Worm (Caenorhabditis elegans) whole organism, L1 larva: ENCODE results near the gene Y71H2B.5.

Experiments
- C16A3.4 ChIP-seq: fragments of 150-350 bp; optimal IDR thresholded peaks from 2 replicates; lab custom pipeline; 2014; ENCODE audit warnings: missing biosample characterization, missing genetic modification characterization
- C34B4.2 ChIP-seq: sonication (generic microtip); optimal IDR thresholded peaks from 2 replicates; lab custom pipeline; 2017; ENCODE audit warnings: mild to moderate bottlenecking, missing genetic modification characterization, missing compliant biosample characterization
- Y116A8C.19 ChIP-seq: sonication (generic microtip); optimal IDR thresholded peaks from 2 replicates; lab custom pipeline; 2016; ENCODE audit warnings: missing compliant biosample characterization, missing genetic modification characterization, borderline replicate concordance
- aha-1 ChIP-seq: fragments of 150-350 bp; optimal IDR thresholded peaks from 2 replicates; lab custom pipeline; 2014; ENCODE audit warnings: missing biosample characterization, missing genetic modification characterization
- alr-1 ChIP-seq: fragments of 200-800 bp; sonication (Bioruptor generic); optimal IDR thresholded peaks from 2 replicates; lab custom pipeline; 2018; ENCODE audit warnings: borderline replicate concordance, mild to moderate bottlenecking, missing genetic modification characterization, missing compliant biosample characterization
- aly-2 ChIP-seq: fragments of 150-350 bp; optimal IDR thresholded peaks from 2 replicates; lab custom pipeline; 2014; ENCODE audit warnings: missing biosample characterization, missing genetic modification characterization
- ceh-8 ChIP-seq: fragments of 200-800 bp; sonication (Bioruptor generic); optimal IDR thresholded peaks from 2 replicates; lab custom pipeline; 2018; ENCODE audit warnings: mild to moderate bottlenecking, missing genetic modification characterization, moderate library complexity, missing compliant biosample characterization
- ceh-82 ChIP-seq, 3 experiments: fragments of 150-350 bp in 1 of 3; sonication (generic microtip) in 2 of 3; optimal IDR thresholded peaks; 2 replicates each; lab custom pipeline; 2014 to 2017; ENCODE audit warnings: missing biosample characterization in 3 of 3, missing genetic modification characterization in 3 of 3
- ceh-88 ChIP-seq: fragments of 200-800 bp; sonication (Bioruptor generic); IDR thresholded peaks from 2 replicates; pipeline ENCODE4 v1.3.6; 2022; ENCODE audit warnings: missing genetic modification characterization, missing compliant biosample characterization
- ceh-90 ChIP-seq: sonication (generic microtip); optimal IDR thresholded peaks from 2 replicates; lab custom pipeline; 2016; ENCODE audit warnings: missing genetic modification characterization, missing compliant biosample characterization
- egl-27 ChIP-seq, 2 experiments: fragments of 150-350 bp in 1 of 2; sonication (generic microtip); optimal IDR thresholded peaks; 3 replicates each; lab custom pipeline; 2017 to 2018; ENCODE audit warnings: missing biosample characterization in 2 of 2, missing genetic modification characterization in 2 of 2, missing genetic modification reagents in 2 of 2
- ets-5 ChIP-seq: fragments of 200-800 bp; sonication (Bioruptor generic); IDR thresholded peaks from 2 replicates; pipeline ENCODE4 v1.3.6; 2022; ENCODE audit warnings: missing genetic modification characterization, missing compliant biosample characterization
- fkh-10 ChIP-seq: sonication (generic microtip); optimal IDR thresholded peaks from 2 replicates; lab custom pipeline; 2017; ENCODE audit warnings: missing biosample characterization, missing genetic modification reagents, missing genetic modification characterization
- fkh-8 ChIP-seq: sonication (generic microtip); optimal IDR thresholded peaks from 2 replicates; lab custom pipeline; 2016; ENCODE audit warnings: mild to moderate bottlenecking, missing genetic modification characterization, missing compliant biosample characterization
- fos-1 ChIP-seq: fragments of 150-350 bp; optimal IDR thresholded peaks from 2 replicates; lab custom pipeline; 2014; ENCODE audit warnings: missing biosample characterization, missing genetic modification characterization
- hlh-17 ChIP-seq: fragments of 200-800 bp; sonication (Bioruptor generic); optimal IDR thresholded peaks from 2 replicates; lab custom pipeline; 2018; ENCODE audit warnings: missing genetic modification characterization, mild to moderate bottlenecking, missing compliant biosample characterization, moderate library complexity, borderline replicate concordance
- hpl-2 ChIP-seq: fragments of 150-350 bp; optimal IDR thresholded peaks from 2 replicates; lab custom pipeline; 2014; ENCODE audit warnings: missing biosample characterization, missing genetic modification reagents, missing genetic modification characterization
- irx-1 ChIP-seq: sonication (generic microtip); optimal IDR thresholded peaks from 2 replicates; lab custom pipeline; 2016; ENCODE audit warnings: missing genetic modification characterization, missing compliant biosample characterization
- jun-1 ChIP-seq: fragments of 150-350 bp; optimal IDR thresholded peaks from 2 replicates; lab custom pipeline; 2014; ENCODE audit warnings: missing biosample characterization, missing genetic modification reagents, missing genetic modification characterization
- lin-13 ChIP-seq: fragments of 150-350 bp; optimal IDR thresholded peaks from 2 replicates; lab custom pipeline; 2014; ENCODE audit warnings: missing biosample characterization, missing genetic modification reagents, missing genetic modification characterization
- lin-15B ChIP-seq: fragments of 150-350 bp; sonication (generic microtip); optimal IDR thresholded peaks from 3 replicates; lab custom pipeline; 2014; ENCODE audit warnings: missing biosample characterization, missing genetic modification characterization
- lin-35 ChIP-seq, 2 experiments: fragments of 150-350 bp; optimal IDR thresholded peaks; 2 replicates each; lab custom pipeline; 2014; ENCODE audit warnings: missing biosample characterization in 2 of 2, missing genetic modification characterization in 2 of 2, missing genetic modification reagents in 2 of 2
- lin-39 ChIP-seq: fragments of 150-350 bp; optimal IDR thresholded peaks from 2 replicates; lab custom pipeline; 2014; ENCODE audit warnings: missing biosample characterization, missing genetic modification reagents, missing genetic modification characterization
- lsy-2 ChIP-seq, 2 experiments: fragments of 150-350 bp; optimal IDR thresholded peaks; 2 replicates each; lab custom pipeline; 2014; ENCODE audit warnings: missing biosample characterization in 2 of 2, missing genetic modification characterization in 2 of 2
- mab-9 ChIP-seq: fragments of 200-800 bp; sonication (Bioruptor generic); IDR thresholded peaks from 2 replicates; pipeline ENCODE4 v1.3.6; 2022; ENCODE audit warnings: missing genetic modification reagents, missing genetic modification characterization, missing compliant biosample characterization
- nhr-19 ChIP-seq: fragments of 200-800 bp; sonication (Bioruptor generic); conservative IDR thresholded peaks from 2 replicates; pipeline ENCODE4 v1.3.6; 2022; ENCODE audit warnings: missing genetic modification characterization, missing compliant biosample characterization
- nhr-237 ChIP-seq: fragments of 150-350 bp; optimal IDR thresholded peaks from 2 replicates; lab custom pipeline; 2014; ENCODE audit warnings: missing biosample characterization, missing genetic modification characterization
- nhr-71 ChIP-seq: sonication (generic microtip); optimal IDR thresholded peaks from 2 replicates; lab custom pipeline; 2016; ENCODE audit warnings: mild to moderate bottlenecking, missing genetic modification characterization, moderate library complexity, missing compliant biosample characterization
- nhr-76 ChIP-seq: sonication (generic microtip); optimal IDR thresholded peaks from 2 replicates; lab custom pipeline; 2017; ENCODE audit warnings: missing biosample characterization, missing genetic modification characterization
- nhr-77 ChIP-seq: fragments of 150-350 bp; optimal IDR thresholded peaks from 2 replicates; lab custom pipeline; 2014; ENCODE audit warnings: missing biosample characterization, missing genetic modification characterization
- nhr-84 ChIP-seq: sonication (generic microtip); optimal IDR thresholded peaks from 2 replicates; lab custom pipeline; 2017; ENCODE audit warnings: missing biosample characterization, missing genetic modification characterization
- nhr-85 ChIP-seq: sonication (generic microtip); peaks from one replicate; lab custom pipeline; 2016; ENCODE audit warnings: missing genetic modification characterization, inconsistent platforms, missing compliant biosample characterization
- pax-3 ChIP-seq: fragments of 200-800 bp; sonication (Bioruptor generic); optimal IDR thresholded peaks from 2 replicates; lab custom pipeline; 2018; ENCODE audit warnings: mild to moderate bottlenecking, missing genetic modification characterization, moderate library complexity, missing compliant biosample characterization
- rnt-1 ChIP-seq: sonication (generic microtip); optimal IDR thresholded peaks from 2 replicates; lab custom pipeline; 2016; ENCODE audit warnings: mild to moderate bottlenecking, missing genetic modification characterization, moderate library complexity, missing compliant biosample characterization
- skn-1 ChIP-seq: fragments of 150-350 bp; optimal IDR thresholded peaks from 2 replicates; lab custom pipeline; 2014; ENCODE audit warnings: missing biosample characterization, missing genetic modification characterization
- snpc-4 ChIP-seq: fragments of 150-350 bp; optimal IDR thresholded peaks from 2 replicates; lab custom pipeline; 2014; ENCODE audit warnings: missing biosample characterization, missing genetic modification characterization
- snu-23 ChIP-seq: sonication (generic microtip); optimal IDR thresholded peaks from 2 replicates; lab custom pipeline; 2016; ENCODE audit warnings: missing genetic modification characterization, missing compliant biosample characterization
- sox-4 ChIP-seq: sonication (generic microtip); optimal IDR thresholded peaks from 2 replicates; lab custom pipeline; 2016; ENCODE audit warnings: missing genetic modification characterization, missing compliant biosample characterization
- sptf-1 ChIP-seq: fragments of 150-350 bp; optimal IDR thresholded peaks from 2 replicates; lab custom pipeline; 2014; ENCODE audit warnings: missing biosample characterization, missing genetic modification characterization
- tlp-1 ChIP-seq: fragments of 150-350 bp; optimal IDR thresholded peaks from 2 replicates; lab custom pipeline; 2014; ENCODE audit warnings: missing biosample characterization, missing genetic modification characterization
- unc-130 ChIP-seq: fragments of 150-350 bp; optimal IDR thresholded peaks from 2 replicates; lab custom pipeline; 2017; ENCODE audit warnings: missing biosample characterization, missing genetic modification characterization, inconsistent platforms
- unc-86 ChIP-seq: sonication (generic microtip); optimal IDR thresholded peaks from 2 replicates; lab custom pipeline; 2016; ENCODE audit warnings: missing genetic modification characterization, missing compliant biosample characterization
- unc-98 ChIP-seq: fragments of 200-800 bp; sonication (Bioruptor generic); IDR thresholded peaks from 2 replicates; pipeline ENCODE4 v1.3.6; 2022; ENCODE audit warnings: missing genetic modification characterization, missing compliant biosample characterization
- vab-15 ChIP-seq: sonication (generic microtip); optimal IDR thresholded peaks from 2 replicates; lab custom pipeline; 2017; ENCODE audit warnings: missing genotype, mild to moderate bottlenecking, missing genetic modification characterization, missing compliant biosample characterization
- xbp-1 ChIP-seq: sonication (generic microtip); optimal IDR thresholded peaks from 2 replicates; lab custom pipeline; 2016; ENCODE audit warnings: missing genetic modification characterization, missing compliant biosample characterization
- zip-4 ChIP-seq: fragments of 200-800 bp; sonication (Bioruptor generic); optimal IDR thresholded peaks from 2 replicates; lab custom pipeline; 2018; ENCODE audit warnings: mild to moderate bottlenecking, missing genetic modification characterization, moderate library complexity, missing compliant biosample characterization
- ztf-4 ChIP-seq: fragments of 150-350 bp; optimal IDR thresholded peaks from 2 replicates; lab custom pipeline; 2014; ENCODE audit warnings: missing biosample characterization, missing genetic modification characterization

Y71H2B.5 gene

ce11 chrIII:2596984-2597454, 10.8 kb upstream of the Y71H2B.5 start, which contains the start of gene apb-1 (continued):
- peak; percentile 92 for TF ChIP-seq C16A3.4 (tag; lab: Kevin White, UChicago)
- TF ChIP-seq nhr-77 (tag; lab: Kevin White, UChicago) = peak; percentile 66
- peak; percentile 82 for TF ChIP-seq ceh-88 (GFP tag; lab: Robert Waterston, UW)
- TF ChIP-seq lsy-2 (tag; optimal IDR thresholded peaks at IDR 0.05; lab: Kevin White, UChicago) = peak; percentile 94 to 96
- peak; percentile 97 for TF ChIP-seq nhr-85 (tag; lab: Kevin White, UChicago)
- peak; percentile 95 for TF ChIP-seq fkh-10 (GFP tag; lab: Kevin White, UChicago)
- peak; percentile 73 for TF ChIP-seq aha-1
- TF ChIP-seq snpc-4 (tag; lab: Kevin White, UChicago) = peak; percentile 89
- TF ChIP-seq xbp-1 (tag; lab: Kevin White, UChicago) = peak; percentile 94
- peak; percentile 88 for TF ChIP-seq sox-4 (tag; lab: Kevin White, UChicago)
- peak; percentile 93 for TF ChIP-seq ceh-8
- peak; percentile 72 for TF ChIP-seq ztf-4 (tag; lab: Kevin White, UChicago)
- TF ChIP-seq zip-4 = peak; percentile 88
- peak; percentile 76 for TF ChIP-seq unc-130 (tag; lab: Kevin White, UChicago)
- TF ChIP-seq nhr-237 (tag; lab: Kevin White, UChicago) = peak; percentile 57
- peak; percentile 90 for TF ChIP-seq skn-1
- TF ChIP-seq aly-2 = peak; percentile 91
- TF ChIP-seq irx-1 (tag; lab: Kevin White, UChicago) = peak; percentile 92
- TF ChIP-seq unc-98 = peak; percentile 29; the same call in 1 of the 2 replicates
- no peak for TF ChIP-seq rnt-1 (tag; lab: Kevin White, UChicago)
- TF ChIP-seq lin-13 (GFP tag; lab: Kevin White, UChicago) = peak; percentile 96
- peak; percentile 95 for TF ChIP-seq lin-39 (tag; lab: Kevin White, UChicago)
- peak; percentile 92 for TF ChIP-seq nhr-19
- no peak for TF ChIP-seq nhr-76 (tag; lab: Kevin White, UChicago)
- TF ChIP-seq hpl-2 = peak; percentile 83
- TF ChIP-seq ceh-82 (tag; optimal IDR thresholded peaks at IDR 0.05; lab: Kevin White, UChicago) = peak; percentile 96 to 97 (median 97)
- TF ChIP-seq tlp-1 (tag; lab: Kevin White, UChicago) = no peak
- TF ChIP-seq sptf-1 = no peak
- TF ChIP-seq ets-5 (GFP tag; lab: Robert Waterston, UW) = no peak
- peak; percentile 86 for TF ChIP-seq pax-3 (tag; lab: Kevin White, UChicago)
- peak; percentile 88 for TF ChIP-seq mab-9 (GFP tag; lab: Robert Waterston, UW)
- TF ChIP-seq snu-23 (GFP tag; lab: Kevin White, UChicago) = peak; percentile 98
- no peak for TF ChIP-seq nhr-84 (tag; lab: Kevin White, UChicago)
- TF ChIP-seq hlh-17 = no peak
- no peak for TF ChIP-seq vab-15 (tag; lab: Kevin White, UChicago)
- peak; percentile 91 for TF ChIP-seq fos-1 (tag; lab: Kevin White, UChicago)
- peak; percentile 80 for TF ChIP-seq lin-15B (tag; lab: Kevin White, UChicago)
- TF ChIP-seq jun-1 (tag; lab: Kevin White, UChicago) = peak; percentile 89
- no peak for TF ChIP-seq Y116A8C.19 (tag; lab: Kevin White, UChicago)
- peak; percentile 98 for TF ChIP-seq fkh-8
- peak; percentile 88 to 89 for TF ChIP-seq lin-35 (GFP tag; optimal IDR thresholded peaks at IDR 0.05; lab: Kevin White, UChicago)
- peak; percentile 96 for TF ChIP-seq unc-86
- peak; percentile 55 for TF ChIP-seq C34B4.2 (tag; lab: Kevin White, UChicago)
- TF ChIP-seq ceh-90 (tag; lab: Kevin White, UChicago) = peak; percentile 29
- TF ChIP-seq nhr-71 = peak; percentile 97
- TF ChIP-seq egl-27 (tag; optimal IDR thresholded peaks at IDR 0.05; lab: Kevin White, UChicago) = peak; percentile 13 to 51
- TF ChIP-seq alr-1 (tag; lab: Kevin White, UChicago) = no peak
- TF ChIP-seq, all 84 proteins: peak for 62
